Worm (Caenorhabditis elegans): ENCODE measurements around the gene dhs-23.
"Not testable (repeated sequence)": the region's sequence is repeated elsewhere in the genome, so short reads cannot be mapped to it uniquely, and the experiment has no call there.

dhs-23 gene

DNA sequence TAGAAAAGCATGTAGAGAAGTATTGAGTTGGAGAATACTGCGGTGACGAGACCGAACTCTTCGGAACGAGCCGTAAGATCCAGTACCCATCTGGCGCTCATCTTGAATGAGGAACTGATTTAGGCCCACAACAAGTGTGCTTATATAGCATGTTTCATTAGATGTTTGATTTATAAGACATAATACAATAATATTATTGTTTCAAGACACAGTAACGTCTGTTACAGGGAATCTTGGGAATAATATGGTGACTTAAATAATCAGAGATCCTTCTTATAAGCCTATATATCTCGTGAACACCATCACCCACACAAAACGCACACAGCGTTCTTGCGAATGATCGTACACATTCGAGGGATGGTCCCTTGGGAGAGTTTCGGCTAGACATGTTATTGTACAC is 2.7 kb downstream of the dhs-23 start, which contains the start of gene str-88 (continued):
- TF ChIP-seq snpc-4 (GFP tag; optimal IDR thresholded peaks at IDR 0.05) (no peak), snpc-4 (tag; optimal IDR thresholded peaks at IDR 0.05) (no peak)

ce11 chrV:15384733-15385132 is 3.7 kb downstream of the dhs-23 start, which contains the start of gene str-102:
Gene str-102 (plus strand): TSS chrV:15385033.
- TF ChIP-seq somi-1 (GFP tag; optimal IDR thresholded peaks at IDR 0.05) = no peak
- TF ChIP-seq K11D2.4 (GFP tag; IDR thresholded peaks at IDR 0.05) = no peak
- TF ChIP-seq lin-54 (GFP tag; optimal IDR thresholded peaks at IDR 0.05) = no peak
- TF ChIP-seq nhr-179 (tag; optimal IDR thresholded peaks at IDR 0.05) = no peak
- TF ChIP-seq akir-1 (GFP tag; optimal IDR thresholded peaks at IDR 0.05) = no peak
- no peak for TF ChIP-seq bed-2 (GFP tag; IDR thresholded peaks at IDR 0.05)
- no peak for TF ChIP-seq aptf-2 (GFP tag; conservative IDR thresholded peaks at IDR 0.05)
- no peak for TF ChIP-seq lag-1 (GFP tag; IDR thresholded peaks at IDR 0.05)
- TF ChIP-seq T07F8.4 (tag; optimal IDR thresholded peaks at IDR 0.05) = no peak
- no peak for TF ChIP-seq Y53F4B.3 (GFP tag; IDR thresholded peaks at IDR 0.05)
- TF ChIP-seq ztf-6 (GFP tag; IDR thresholded peaks at IDR 0.05) = no peak
- no peak for TF ChIP-seq zfh-2 (GFP tag; conservative IDR thresholded peaks at IDR 0.05)
- TF ChIP-seq ceh-91 (GFP tag; IDR thresholded peaks at IDR 0.05) = no peak
- no peak for TF ChIP-seq T26A5.8 (tag; optimal IDR thresholded peaks at IDR 0.05)
- no peak for TF ChIP-seq hsf-1 (GFP tag; IDR thresholded peaks at IDR 0.05)
- TF ChIP-seq attf-3 (GFP tag; conservative IDR thresholded peaks at IDR 0.05) = no peak
- TF ChIP-seq C06A6.2 (GFP tag; conservative IDR thresholded peaks at IDR 0.05) = no peak

DNA sequence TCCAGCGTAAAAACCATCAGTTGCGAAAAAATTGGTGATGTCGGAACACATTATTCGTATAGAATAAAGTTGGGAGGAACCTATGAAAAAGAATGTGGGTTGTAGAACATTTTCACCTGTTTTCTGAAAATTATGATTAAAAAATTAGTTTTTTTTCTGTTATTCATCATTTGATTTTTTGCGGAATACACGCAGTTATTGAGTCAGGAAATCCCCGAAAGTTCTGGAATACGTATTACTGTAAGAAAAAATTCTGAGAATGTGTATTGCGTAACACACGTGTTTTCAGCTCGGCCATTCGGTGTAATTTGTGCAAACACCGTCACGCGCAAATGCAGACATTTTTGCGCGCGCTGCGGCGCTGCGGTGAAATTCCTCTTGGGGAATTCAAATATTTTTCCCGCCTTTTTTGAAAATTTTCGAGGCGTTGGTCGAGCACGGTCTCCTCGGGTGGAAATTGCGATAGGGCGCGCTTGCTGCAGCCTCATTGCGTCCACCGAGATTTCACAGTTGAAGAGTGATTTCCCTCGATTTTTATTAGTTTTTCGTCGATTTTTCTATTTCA is 7.9 kb downstream of the dhs-23 start, which contains the start of gene srh-170:
srh-170 (minus strand) TSS at position 51 of the 565 bp plus-strand sequence.
- TF ChIP-seq lin-54 (GFP tag; optimal IDR thresholded peaks at IDR 0.05) (peak; percentile 12), hsf-1 (GFP tag; IDR thresholded peaks at IDR 0.05) (0 out of 2 replicates have a peak, but pooled peaks have one; percentile 30), aptf-2 (GFP tag; conservative IDR thresholded peaks at IDR 0.05) (0 out of 2 replicates have a peak, but pooled peaks have one; percentile 33), lsl-1 (GFP tag; optimal IDR thresholded peaks at IDR 0.05) (no peak), rec-8 (tag; optimal IDR thresholded peaks at IDR 0.05) (no peak), madf-6 (GFP tag; IDR thresholded peaks at IDR 0.05) (peak; percentile 57), mcd-1 (GFP tag; IDR thresholded peaks at IDR 0.05) (peak; percentile 74), ztf-28 (GFP tag; IDR thresholded peaks at IDR 0.05) (0 out of 2 replicates have a peak, but pooled peaks have one; percentile 30), nhr-179 (tag; optimal IDR thresholded peaks at IDR 0.05) (no peak)

DNA sequence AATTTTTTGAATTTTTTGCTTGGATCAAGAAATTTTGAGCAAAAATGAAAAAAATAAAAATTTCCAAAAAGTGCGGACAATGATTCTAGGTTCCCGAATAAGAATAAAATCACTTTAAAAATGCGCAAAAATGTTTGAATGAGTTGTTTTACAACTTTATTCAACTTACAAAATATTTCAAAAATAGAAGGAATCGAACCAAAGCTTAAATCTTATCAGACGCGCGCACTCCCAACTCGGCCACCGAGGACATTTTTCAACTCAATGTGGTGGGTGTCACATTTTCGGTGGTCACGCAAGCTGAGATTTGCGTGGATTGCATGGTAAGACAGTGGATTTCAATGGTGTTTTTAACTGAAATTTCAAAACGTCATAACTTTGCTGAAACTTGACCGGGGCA is 9.6 kb downstream of the dhs-23 start:
- peak; percentile 50 for TF ChIP-seq B0261.1 (tag; optimal IDR thresholded peaks at IDR 0.05)
- peak; percentile 76 for TF ChIP-seq tbp1 (GFP tag; optimal IDR thresholded peaks at IDR 0.05)
- not testable (repeated sequence) for TF ChIP-seq rpc-1 (optimal IDR thresholded peaks at IDR 0.05)
- peak; percentile 42 for TF ChIP-seq rpc-1 (tag; optimal IDR thresholded peaks at IDR 0.05)

DNA sequence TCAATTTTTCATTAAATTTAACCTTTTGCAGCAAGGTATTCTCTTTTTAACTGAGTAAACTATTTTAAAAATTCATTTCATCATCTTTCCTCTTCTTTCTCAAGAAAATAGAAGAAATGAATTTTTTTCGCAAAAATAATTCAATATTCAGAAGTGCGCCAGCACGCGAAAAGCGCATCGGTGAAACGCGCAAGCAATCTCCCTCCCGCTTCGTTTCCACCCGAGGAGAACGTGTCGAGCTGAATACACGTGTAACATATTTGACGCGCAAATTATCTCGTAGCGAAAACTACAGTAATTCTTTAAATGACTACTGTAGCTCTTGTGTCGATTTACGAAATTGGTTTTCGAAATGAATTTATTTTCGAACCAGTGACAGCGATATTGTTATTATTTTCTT is 11.0 kb downstream of the dhs-23 start:
- TF ChIP-seq F37B4.10 (GFP tag; IDR thresholded peaks at IDR 0.05) = no peak
- TF ChIP-seq F22D6.2 (tag; optimal IDR thresholded peaks at IDR 0.05) = no peak
- no peak for TF ChIP-seq B0261.1 (tag; optimal IDR thresholded peaks at IDR 0.05)
- TF ChIP-seq lin-54 (GFP tag; optimal IDR thresholded peaks at IDR 0.05) = no peak
- TF ChIP-seq zfh-2 (GFP tag; conservative IDR thresholded peaks at IDR 0.05) = no peak
- TF ChIP-seq xnd-1 (tag; optimal IDR thresholded peaks at IDR 0.05) = no peak
- TF ChIP-seq Y53G8AR.9 (GFP tag; conservative IDR thresholded peaks at IDR 0.05) = no peak
- no peak for TF ChIP-seq nfya-1 (tag; optimal IDR thresholded peaks at IDR 0.05; ENCODE audit: borderline replicate concordance, insufficient read depth)
- no peak for TF ChIP-seq repo-1 (tag; optimal IDR thresholded peaks at IDR 0.05)
- no peak for TF ChIP-seq hlh-26 (GFP tag; conservative IDR thresholded peaks at IDR 0.05)
- TF ChIP-seq mcd-1 (GFP tag; IDR thresholded peaks at IDR 0.05) = peak; percentile 45; the same call in 1 of the 2 replicates
- TF ChIP-seq ceh-100 (GFP tag; IDR thresholded peaks at IDR 0.05) = no peak
- no peak for TF ChIP-seq madf-3 (GFP tag; IDR thresholded peaks at IDR 0.05)
- TF ChIP-seq rcor-1 (GFP tag; IDR thresholded peaks at IDR 0.05) = no peak
- TF ChIP-seq efl-1 (GFP tag; optimal IDR thresholded peaks at IDR 0.05) = no peak
- no peak for TF ChIP-seq athp-1 (tag; optimal IDR thresholded peaks at IDR 0.05)
- peak; percentile 73 for TF ChIP-seq ztf-18 (tag; optimal IDR thresholded peaks at IDR 0.05)
- no peak for TF ChIP-seq lin-26 (GFP tag; IDR thresholded peaks at IDR 0.05)
